Fruit fly (Drosophila melanogaster): ENCODE measurements around the gene CG15731.

Gene CG15731

dm6 chrX:12480282-12480681 lies 22.7 kb upstream of the CG15731 start (continued):
- TF ChIP-seq pho (GFP tag; optimal IDR thresholded peaks at IDR 0.05) = no peak
- peak; percentile 48 for TF ChIP-seq CoRest (tag; optimal IDR thresholded peaks at IDR 0.05)
- TF ChIP-seq grau (tag; optimal IDR thresholded peaks at IDR 0.05) = peak; percentile 60
- no peak for TF ChIP-seq inv (GFP tag; IDR thresholded peaks at IDR 0.05; ENCODE audit: partially characterized antibody)
- 0 out of 3 replicates have a peak, but pooled peaks have one; percentile 34 for TF ChIP-seq dysf (GFP tag; IDR thresholded peaks at IDR 0.05)
- TF ChIP-seq CG15269 (tag; optimal IDR thresholded peaks at IDR 0.05) = peak; percentile 53
- peak; percentile 51 for TF ChIP-seq gem (tag; optimal IDR thresholded peaks at IDR 0.05)
- no peak for TF ChIP-seq Hsf (GFP tag; optimal IDR thresholded peaks at IDR 0.05)
- peak; percentile 19 for TF ChIP-seq esg (GFP tag; conservative IDR thresholded peaks at IDR 0.05)
- TF ChIP-seq CG10979 (tag; optimal IDR thresholded peaks at IDR 0.05) = peak; percentile 42
- TF ChIP-seq CG12071 (GFP tag; optimal IDR thresholded peaks at IDR 0.05) = no peak
- no peak for TF ChIP-seq wdn (GFP tag; IDR thresholded peaks at IDR 0.05)
- TF ChIP-seq Sry-β (GFP tag; optimal IDR thresholded peaks at IDR 0.05) = peak; percentile 88
- peak; percentile 0 for TF ChIP-seq CG2120 (GFP tag; optimal IDR thresholded peaks at IDR 0.05)
- no peak for TF ChIP-seq CG12155 (GFP tag; optimal IDR thresholded peaks at IDR 0.05)
- no peak for TF ChIP-seq peb (GFP tag; IDR thresholded peaks at IDR 0.05)
- peak; percentile 11 for TF ChIP-seq abd-A (tag; optimal IDR thresholded peaks at IDR 0.05)
- TF ChIP-seq Deaf1 (tag; optimal IDR thresholded peaks at IDR 0.05) = peak; percentile 6
- TF ChIP-seq fd102C (GFP tag; optimal IDR thresholded peaks at IDR 0.05) = no peak
- TF ChIP-seq HmgD (GFP tag; optimal IDR thresholded peaks at IDR 0.05) = no peak
- no peak for TF ChIP-seq pan (optimal IDR thresholded peaks at IDR 0.05)
- peak in 1 of 2 experiments; percentile 8 for TF ChIP-seq pan (GFP tag; optimal IDR thresholded peaks at IDR 0.05 in 1 of 2, IDR thresholded peaks at IDR 0.05 in 1 of 2)
- TF ChIP-seq sob (GFP tag; IDR thresholded peaks at IDR 0.05) = 0 out of 2 replicates have a peak, but pooled peaks have one; percentile 27
- TF ChIP-seq psq (GFP tag; optimal IDR thresholded peaks at IDR 0.05) = no peak
- peak; percentile 46 for TF ChIP-seq CG7839 (tag; optimal IDR thresholded peaks at IDR 0.05)
- peak; percentile 73 for TF ChIP-seq CG7372 (GFP tag; IDR thresholded peaks at IDR 0.05)
- peak; percentile 2 for TF ChIP-seq Dek (tag; optimal IDR thresholded peaks at IDR 0.05)
- TF ChIP-seq CG2712 (tag; optimal IDR thresholded peaks at IDR 0.05) = peak; percentile 35
- 0 out of 2 replicates have a peak, but pooled peaks have one; percentile 11 for TF ChIP-seq CG3847 (GFP tag; IDR thresholded peaks at IDR 0.05)
- TF ChIP-seq CG9932 (GFP tag; IDR thresholded peaks at IDR 0.05) = peak; percentile 44; the same call in 1 of the 2 replicates
- peak; percentile 19 for TF ChIP-seq CG9727 (GFP tag; optimal IDR thresholded peaks at IDR 0.05)
- TF ChIP-seq CG10147 (GFP tag; optimal IDR thresholded peaks at IDR 0.05) = peak; percentile 24
- TF ChIP-seq D19A (tag; optimal IDR thresholded peaks at IDR 0.05) = peak; percentile 19
- peak; percentile 12 for TF ChIP-seq fd96Cb (tag; optimal IDR thresholded peaks at IDR 0.05)
- peak; percentile 36; the same call in 1 of the 3 replicates for TF ChIP-seq ci (GFP tag; IDR thresholded peaks at IDR 0.05)
- TF ChIP-seq Pdp1 (GFP tag; optimal IDR thresholded peaks at IDR 0.05) = peak in 1 of 2 experiments; percentile 38
- peak; percentile 20 for TF ChIP-seq Sox102F (GFP tag; optimal IDR thresholded peaks at IDR 0.05)
- no peak for TF ChIP-seq gcm2 (GFP tag; optimal IDR thresholded peaks at IDR 0.05)
- no peak for TF ChIP-seq Ssrp (tag; optimal IDR thresholded peaks at IDR 0.05)
- peak; percentile 44 for TF ChIP-seq CG8924 (tag; optimal IDR thresholded peaks at IDR 0.05)
- peak; percentile 61; the same call in 1 of the 4 replicates for TF ChIP-seq chinmo (GFP tag; IDR thresholded peaks at IDR 0.05; ENCODE audit: partially characterized antibody)
- TF ChIP-seq CG11695 (GFP tag; IDR thresholded peaks at IDR 0.05) = 0 out of 3 replicates have a peak, but pooled peaks have one; percentile 38
- peak; percentile 26 for TF ChIP-seq dmrt99B (tag; optimal IDR thresholded peaks at IDR 0.05)
- TF ChIP-seq shn (GFP tag; optimal IDR thresholded peaks at IDR 0.05) = no peak
- peak; percentile 3 for TF ChIP-seq Oli (tag; optimal IDR thresholded peaks at IDR 0.05)
- TF ChIP-seq CG17359 (tag; optimal IDR thresholded peaks at IDR 0.05) = peak; percentile 12
- TF ChIP-seq CG17829 (tag; optimal IDR thresholded peaks at IDR 0.05) = peak; percentile 19
- TF ChIP-seq CG17385 (GFP tag; optimal IDR thresholded peaks at IDR 0.05) = peak; percentile 17
- peak; percentile 28; the same call in 1 of the 2 replicates for TF ChIP-seq Adf1 (GFP tag; IDR thresholded peaks at IDR 0.05)
- TF ChIP-seq sens (GFP tag) = peak; percentile 60
